Worm (Caenorhabditis elegans): ENCODE measurements around the gene lido-11.

DNA sequence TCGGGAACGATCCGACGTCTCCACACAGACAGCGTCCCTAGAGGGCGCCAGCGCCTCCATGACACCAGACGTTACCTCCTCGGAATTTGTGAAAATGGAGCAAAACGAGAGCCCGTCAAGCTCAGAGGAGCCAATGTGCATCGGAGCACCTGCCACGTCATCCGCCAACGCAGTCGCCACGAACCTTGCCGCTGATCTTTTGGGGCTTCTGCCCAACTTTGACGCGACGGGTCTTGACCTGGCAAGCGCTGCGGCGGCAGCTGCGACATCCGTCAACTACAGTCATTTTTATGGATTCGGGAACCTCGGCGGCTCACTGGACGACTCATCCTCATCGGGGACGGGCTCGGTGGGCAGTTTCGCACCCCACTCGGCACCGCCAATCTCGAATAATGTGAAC is 18.3 kb upstream of the lido-11 start:
- TF ChIP-seq med-1 (GFP tag; optimal IDR thresholded peaks at IDR 0.05; ENCODE audit: insufficient read depth) = no peak
- TF ChIP-seq flt-1 (GFP tag; IDR thresholded peaks at IDR 0.05) = no peak
- no peak for TF ChIP-seq cog-1 (tag; optimal IDR thresholded peaks at IDR 0.05)
- no peak for TF ChIP-seq ztf-23 (GFP tag; IDR thresholded peaks at IDR 0.05)
- TF ChIP-seq ztf-29 (GFP tag; IDR thresholded peaks at IDR 0.05) = no peak
- TF ChIP-seq tab-1 (GFP tag; IDR thresholded peaks at IDR 0.05) = 0 out of 2 replicates have a peak, but pooled peaks have one; percentile 58
